Fruit fly (Drosophila melanogaster) whole organism, embryonic: ENCODE results near the gene SMC5.
A peak's percentile ranks its signal among the peaks of the same experiment; 100 is the strongest.

Experiments used
- CG10321 ChIP-seq: fragments of 200-800 bp; sonication (Bioruptor generic); IDR thresholded peaks from 2 replicates; pipeline ENCODE4 v1.3.6; 2022; ENCODE audit warnings: missing biosample characterization, missing genetic modification characterization
- CG10366 ChIP-seq: fragments of 200-800 bp; sonication (Bioruptor generic); IDR thresholded peaks from 2 replicates; pipeline ENCODE4 v1.3.6; 2022; ENCODE audit warnings: missing biosample characterization, missing genetic modification characterization
- CG10654 ChIP-seq: fragments of 200-800 bp; sonication (Bioruptor generic); optimal IDR thresholded peaks from 2 replicates; lab custom pipeline; 2016; ENCODE audit warnings: missing biosample characterization, missing genetic modification characterization
- CG11085 ChIP-seq: fragments of 200-800 bp; sonication (Bioruptor generic); IDR thresholded peaks from 2 replicates; pipeline ENCODE4 v1.3.6; 2022; ENCODE audit warnings: missing biosample characterization, missing genetic modification characterization
- CG11093 ChIP-seq: fragments of 200-800 bp; sonication (Bioruptor generic); IDR thresholded peaks from 3 replicates; pipeline ENCODE4 v1.3.6; 2022; ENCODE audit warnings: missing biosample characterization, missing genetic modification characterization
- CG12299 ChIP-seq: fragments of 200-800 bp; sonication (Bioruptor generic); optimal IDR thresholded peaks from 2 replicates; lab custom pipeline; 2018; ENCODE audit warnings: missing biosample characterization, mild to moderate bottlenecking, missing genetic modification characterization
- CG14710 ChIP-seq: fragments of 200-800 bp; sonication (Bioruptor generic); optimal IDR thresholded peaks from 3 replicates; lab custom pipeline; 2019; ENCODE audit warnings: missing biosample characterization, mild to moderate bottlenecking, missing genetic modification characterization, moderate library complexity
- CG14860 ChIP-seq: fragments of 200-800 bp; sonication (Bioruptor generic); IDR thresholded peaks from 3 replicates; pipeline ENCODE4 v1.3.6; 2022; ENCODE audit warnings: missing biosample characterization, missing genetic modification characterization; ENCODE audit not compliant: partially characterized antibody
- CG1603 ChIP-seq: fragments of 200-800 bp; sonication (Bioruptor generic); optimal IDR thresholded peaks from 2 replicates; lab custom pipeline; 2019; ENCODE audit warnings: missing biosample characterization, mild to moderate bottlenecking, missing genetic modification characterization, moderate library complexity
- CG16863 ChIP-seq: fragments of 200-800 bp; sonication (Bioruptor generic); optimal IDR thresholded peaks from 3 replicates; lab custom pipeline; 2016; ENCODE audit warnings: missing biosample characterization, missing genetic modification characterization
- CG2199 ChIP-seq: fragments of 200-800 bp; sonication (Bioruptor generic); IDR thresholded peaks from 3 replicates; pipeline ENCODE4 v1.3.6; 2022; ENCODE audit warnings: missing biosample characterization, missing genetic modification characterization
- CG30020 ChIP-seq: fragments of 200-800 bp; optimal IDR thresholded peaks from 2 replicates; lab custom pipeline; 2019; ENCODE audit warnings: missing biosample characterization, mild to moderate bottlenecking, missing genetic modification characterization, moderate library complexity
- CG3065 ChIP-seq: fragments of 200-800 bp; sonication (Bioruptor generic); optimal IDR thresholded peaks from 2 replicates; lab custom pipeline; 2016; ENCODE audit warnings: missing biosample characterization, missing genetic modification characterization
- CG31365 ChIP-seq: fragments of 200-800 bp; sonication (Bioruptor generic); optimal IDR thresholded peaks from 2 replicates; lab custom pipeline; 2018; ENCODE audit warnings: missing biosample characterization, mild to moderate bottlenecking, missing genetic modification characterization
- CG31388 ChIP-seq: fragments of 200-800 bp; sonication (Bioruptor generic); optimal IDR thresholded peaks from 2 replicates; lab custom pipeline; 2016; ENCODE audit warnings: missing biosample characterization, missing genetic modification characterization
- CG3995 ChIP-seq: fragments of 200-800 bp; sonication (Bioruptor generic); optimal IDR thresholded peaks from 3 replicates; lab custom pipeline; 2016; ENCODE audit warnings: missing biosample characterization, missing genetic modification characterization
- CG4404 ChIP-seq: fragments of 200-800 bp; sonication (Bioruptor generic); IDR thresholded peaks from 2 replicates; pipeline ENCODE4 v1.3.6; 2022; ENCODE audit warnings: missing biosample characterization, missing genetic modification characterization
- CG4424 ChIP-seq: fragments of 200-800 bp; sonication (Bioruptor generic); optimal IDR thresholded peaks from 3 replicates; lab custom pipeline; 2016; ENCODE audit warnings: missing biosample characterization, missing genetic modification characterization
- CG4854 ChIP-seq: fragments of 200-800 bp; sonication (Bioruptor generic); optimal IDR thresholded peaks from 2 replicates; lab custom pipeline; 2016; ENCODE audit warnings: missing biosample characterization, missing genetic modification characterization, inconsistent platforms
- CG8765 ChIP-seq: fragments of 200-800 bp; sonication (Bioruptor generic); IDR thresholded peaks from 2 replicates; pipeline ENCODE4 v1.3.6; 2022; ENCODE audit warnings: missing biosample characterization, missing genetic modification characterization
- CG9797 ChIP-seq: fragments of 200-800 bp; sonication (Bioruptor generic); optimal IDR thresholded peaks from 3 replicates; lab custom pipeline; 2018; ENCODE audit warnings: missing biosample characterization, mild to moderate bottlenecking, missing genetic modification characterization
- CTCF ChIP-seq: fragments of 200-800 bp; sonication (Bioruptor generic); optimal IDR thresholded peaks from 2 replicates; lab custom pipeline; 2017; ENCODE audit warnings: missing biosample characterization, mild to moderate bottlenecking, missing genetic modification characterization, moderate library complexity
- Eip74EF ChIP-seq, 2 experiments: fragments of 200-800 bp in 1 of 2; fragments of >200 bp in 1 of 2; sonication (Bioruptor generic) in 1 of 2; optimal IDR thresholded peaks; 2 replicates each; lab custom pipeline; 2017 to 2019; ENCODE audit warnings: missing biosample characterization in 2 of 2, missing genetic modification characterization in 2 of 2, mild to moderate bottlenecking in 1 of 2, moderate library complexity in 1 of 2
- HLH4C ChIP-seq: fragments of 200-800 bp; sonication (Bioruptor generic); IDR thresholded peaks from 3 replicates; pipeline ENCODE4 v1.3.6; 2022; ENCODE audit warnings: missing biosample characterization, missing genetic modification characterization; ENCODE audit not compliant: partially characterized antibody
- Jarid2 ChIP-seq: fragments of 200-800 bp; sonication (Bioruptor generic); optimal IDR thresholded peaks from 3 replicates; lab custom pipeline; 2017; ENCODE audit warnings: mild to moderate bottlenecking, missing biosample characterization, missing genetic modification reagents, missing genetic modification characterization
- Myb ChIP-seq: fragments of 200-800 bp; sonication (Bioruptor generic); optimal IDR thresholded peaks from 2 replicates; lab custom pipeline; 2016; ENCODE audit warnings: missing biosample characterization, missing genetic modification characterization
- NC2β ChIP-seq: fragments of 200-800 bp; sonication (Bioruptor generic); optimal IDR thresholded peaks from 2 replicates; lab custom pipeline; 2016; ENCODE audit warnings: missing biosample characterization, missing genetic modification characterization
- Oli ChIP-seq: fragments of 200-800 bp; sonication (Bioruptor generic); optimal IDR thresholded peaks from 2 replicates; lab custom pipeline; 2018; ENCODE audit warnings: missing biosample characterization, mild to moderate bottlenecking, missing genetic modification characterization, moderate library complexity
- PHDP ChIP-seq: fragments of 200-800 bp; sonication (Bioruptor generic); optimal IDR thresholded peaks from 3 replicates; lab custom pipeline; 2018; ENCODE audit warnings: missing biosample characterization, mild to moderate bottlenecking, missing genetic modification characterization, moderate library complexity
- Sin3A ChIP-seq: fragments of >200 bp; optimal IDR thresholded peaks from 2 replicates; lab custom pipeline; 2018
- Sox102F ChIP-seq: fragments of 200-800 bp; sonication (Bioruptor generic); optimal IDR thresholded peaks from 2 replicates; lab custom pipeline; 2018; ENCODE audit warnings: missing biosample characterization, mild to moderate bottlenecking, missing genetic modification characterization, moderate library complexity
- Xbp1 ChIP-seq: fragments of 200-800 bp; sonication (Bioruptor generic); optimal IDR thresholded peaks from 3 replicates; lab custom pipeline; 2016; ENCODE audit warnings: missing biosample characterization, mild to moderate bottlenecking, missing genetic modification characterization
- amos ChIP-seq: fragments of 200-800 bp; sonication (Bioruptor generic); IDR thresholded peaks from 2 replicates; pipeline ENCODE4 v1.3.6; 2022; ENCODE audit warnings: missing biosample characterization, missing genetic modification characterization; ENCODE audit not compliant: partially characterized antibody
- az2 ChIP-seq: fragments of 200-800 bp; sonication (Bioruptor generic); optimal IDR thresholded peaks from 3 replicates; lab custom pipeline; 2016; ENCODE audit warnings: missing biosample characterization, missing genetic modification characterization
- cwo ChIP-seq: fragments of 200-800 bp; sonication (Bioruptor generic); optimal IDR thresholded peaks from 3 replicates; lab custom pipeline; 2017; ENCODE audit warnings: missing biosample characterization, missing genetic modification characterization, mild to moderate bottlenecking, moderate library complexity, missing genetic modification reagents
- grau ChIP-seq: fragments of 200-800 bp; optimal IDR thresholded peaks from 3 replicates; lab custom pipeline; 2019; ENCODE audit warnings: missing biosample characterization, mild to moderate bottlenecking, missing genetic modification characterization, moderate library complexity
- insv ChIP-seq, 2 experiments: fragments of 200-800 bp; sonication (Bioruptor generic); optimal IDR thresholded peaks; 3 replicates each; lab custom pipeline; 2016 to 2018; ENCODE audit warnings: missing biosample characterization in 2 of 2, missing genetic modification characterization in 2 of 2
- inv ChIP-seq: fragments of 200-800 bp; sonication (Bioruptor generic); IDR thresholded peaks from 2 replicates; pipeline ENCODE4 v1.3.6; 2022; ENCODE audit warnings: missing biosample characterization, missing genetic modification characterization; ENCODE audit not compliant: partially characterized antibody
- lilli ChIP-seq: fragments of 200-800 bp; sonication (Bioruptor generic); optimal IDR thresholded peaks from 3 replicates; lab custom pipeline; 2016; ENCODE audit warnings: missing biosample characterization, missing genetic modification characterization
- nmo ChIP-seq: fragments of 200-800 bp; sonication (Bioruptor generic); optimal IDR thresholded peaks from 2 replicates; lab custom pipeline; 2018; ENCODE audit warnings: missing biosample characterization, mild to moderate bottlenecking, missing genetic modification characterization, moderate library complexity
- oc ChIP-seq: fragments of 200-800 bp; sonication (Bioruptor generic); optimal IDR thresholded peaks from 2 replicates; lab custom pipeline; 2018; ENCODE audit warnings: missing biosample characterization, mild to moderate bottlenecking, missing genetic modification characterization, moderate library complexity
- psq ChIP-seq: fragments of 200-800 bp; sonication (Bioruptor generic); optimal IDR thresholded peaks from 2 replicates; lab custom pipeline; 2017; ENCODE audit warnings: missing biosample characterization, missing genetic modification characterization
- pum ChIP-seq: fragments of 200-800 bp; sonication (Bioruptor generic); optimal IDR thresholded peaks from 2 replicates; lab custom pipeline; 2016; ENCODE audit warnings: missing biosample characterization, missing genetic modification characterization
- run ChIP-seq: fragments of 200-800 bp; sonication (Bioruptor generic); optimal IDR thresholded peaks from 3 replicates; lab custom pipeline; 2018; ENCODE audit warnings: missing biosample characterization, mild to moderate bottlenecking, missing genetic modification characterization
- sug ChIP-seq: fragments of 200-800 bp; optimal IDR thresholded peaks from 2 replicates; lab custom pipeline; 2019; ENCODE audit warnings: missing biosample characterization, mild to moderate bottlenecking, missing genetic modification characterization, moderate library complexity
- trem ChIP-seq: fragments of 200-800 bp; optimal IDR thresholded peaks from 3 replicates; lab custom pipeline; 2019; ENCODE audit warnings: missing biosample characterization, mild to moderate bottlenecking, missing genetic modification characterization, moderate library complexity
- twi ChIP-seq: fragments of 200-800 bp; optimal IDR thresholded peaks from 2 replicates; lab custom pipeline; 2019; ENCODE audit warnings: missing biosample characterization, mild to moderate bottlenecking, missing genetic modification characterization, moderate library complexity
- zen ChIP-seq: fragments of 200-800 bp; sonication (Bioruptor generic); optimal IDR thresholded peaks from 3 replicates; lab custom pipeline; 2018; ENCODE audit warnings: missing biosample characterization, mild to moderate bottlenecking, missing genetic modification characterization, moderate library complexity

The SMC5 gene

DNA sequence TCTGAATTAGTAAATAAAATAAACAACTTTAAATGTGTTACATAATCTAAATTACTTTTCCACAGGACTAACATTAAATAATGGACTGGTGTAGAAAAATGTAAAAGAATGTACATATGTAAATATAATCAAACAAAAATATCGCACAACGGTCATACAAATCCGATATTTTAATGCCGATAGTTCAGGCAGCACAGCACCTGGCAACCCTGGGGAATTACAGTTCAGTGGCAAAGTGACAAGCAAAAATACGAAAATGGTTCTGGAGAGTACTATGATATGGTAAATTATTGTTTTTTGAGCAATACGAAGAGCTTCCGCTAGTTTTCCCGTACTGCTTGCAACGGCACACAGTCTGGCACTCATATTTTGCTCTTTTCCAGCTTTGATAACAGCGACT lies 32.1 kb upstream of the SMC5 start, which contains the start of gene Rpn10 (continued):
- TF ChIP-seq Xbp1 (GFP tag; lab: Kevin White, UChicago) (peak; percentile 58), cwo (GFP tag; lab: Kevin White, UChicago) (no peak), HLH4C (GFP tag; lab: Robert Waterston, UW) (peak; percentile 95), CG4404 (GFP tag; lab: Robert Waterston, UW) (no peak), CG10366 (GFP tag; lab: Robert Waterston, UW) (no peak), grau (no peak), CTCF (GFP tag; lab: Kevin White, UChicago) (peak; percentile 73), twi (tag; lab: Kevin White, UChicago) (peak; percentile 24), Jarid2 (GFP tag; lab: Kevin White, UChicago) (no peak), CG3995 (GFP tag; lab: Kevin White, UChicago) (peak; percentile 43), pum (GFP tag; lab: Kevin White, UChicago) (peak; percentile 26), az2 (GFP tag; lab: Kevin White, UChicago) (peak; percentile 6), run (no peak), CG11085 (no peak), CG14860 (GFP tag; lab: Robert Waterston, UW) (peak; percentile 97), CG31365 (tag; lab: Kevin White, UChicago) (no peak), CG10321 (GFP tag; lab: Robert Waterston, UW) (no peak), CG3065 (no peak), trem (peak; percentile 86), Oli (tag; lab: Kevin White, UChicago) (no peak), NC2β (GFP tag; lab: Kevin White, UChicago) (peak; percentile 18), oc (tag; lab: Kevin White, UChicago) (no peak), CG10654 (GFP tag; lab: Kevin White, UChicago) (peak; percentile 11), zen (tag; lab: Kevin White, UChicago) (peak; percentile 45), Eip74EF (GFP tag; optimal IDR thresholded peaks at IDR 0.05; lab: Kevin White, UChicago) (no peak), CG12299 (peak; percentile 1), CG31388 (GFP tag; lab: Kevin White, UChicago) (no peak), CG14710 (tag; lab: Kevin White, UChicago) (peak; percentile 69), insv (GFP tag; optimal IDR thresholded peaks at IDR 0.05; lab: Kevin White, UChicago) (no peak), PHDP (tag; lab: Kevin White, UChicago) (peak; percentile 22), CG1603 (tag; lab: Kevin White, UChicago) (peak; percentile 83), nmo (GFP tag; lab: Kevin White, UChicago) (peak; percentile 72), CG16863 (GFP tag; lab: Kevin White, UChicago) (no peak), CG2199 (0 out of 3 replicates have a peak, but pooled peaks have one; percentile 74), Myb (GFP tag; lab: Kevin White, UChicago) (peak; percentile 82), psq (GFP tag; lab: Kevin White, UChicago) (no peak), CG11093 (GFP tag; lab: Robert Waterston, UW) (no peak), CG9797 (peak; percentile 93), CG8765 (GFP tag; lab: Robert Waterston, UW) (no peak), amos (peak; percentile 99), lilli (peak; percentile 42), CG4854 (peak; percentile 10), CG4424 (peak; percentile 1), sug (tag; lab: Kevin White, UChicago) (peak; percentile 57), Sox102F (GFP tag; lab: Kevin White, UChicago) (no peak), inv (GFP tag; lab: Robert Waterston, UW) (peak; percentile 97), CG30020 (tag; lab: Kevin White, UChicago) (peak; percentile 85), Sin3A (lab: Kevin White, UChicago) (peak; percentile 27)
